Fruit fly (Drosophila melanogaster) whole organism, embryonic: ENCODE measurements around the gene RpL6.

Source experiments
- ATbp ChIP-seq: fragments of 200-800 bp; sonication (Bioruptor generic); optimal IDR thresholded peaks from 2 replicates; lab custom pipeline; 2017; ENCODE audit warnings: missing biosample characterization, mild to moderate bottlenecking, missing genetic modification characterization, missing genetic modification reagents
- C15 ChIP-seq: fragments of 200-800 bp; sonication (Bioruptor generic); IDR thresholded peaks from 3 replicates; pipeline ENCODE4 v1.3.6; 2022; ENCODE audit warnings: missing biosample characterization, missing genetic modification characterization
- CG11085 ChIP-seq: fragments of 200-800 bp; sonication (Bioruptor generic); IDR thresholded peaks from 2 replicates; pipeline ENCODE4 v1.3.6; 2022; ENCODE audit warnings: missing biosample characterization, missing genetic modification characterization
- CG12071 ChIP-seq: fragments of 200-800 bp; sonication (Bioruptor generic); optimal IDR thresholded peaks from 3 replicates; lab custom pipeline; 2018; ENCODE audit warnings: missing biosample characterization, mild to moderate bottlenecking, missing genetic modification characterization
- CG12155 ChIP-seq: fragments of 200-800 bp; sonication (Bioruptor generic); optimal IDR thresholded peaks from 3 replicates; lab custom pipeline; 2016; ENCODE audit warnings: missing biosample characterization, missing genetic modification characterization
- CG12659 ChIP-seq: fragments of 200-800 bp; sonication (Bioruptor generic); optimal IDR thresholded peaks from 3 replicates; lab custom pipeline; 2017; ENCODE audit warnings: mild to moderate bottlenecking, missing biosample characterization, missing genetic modification reagents, missing genetic modification characterization
- CG13287 ChIP-seq: fragments of 200-800 bp; sonication (Bioruptor generic); IDR thresholded peaks from 2 replicates; pipeline ENCODE4 v1.3.6; 2022; ENCODE audit warnings: missing biosample characterization, missing genetic modification characterization; ENCODE audit not compliant: partially characterized antibody
- CG13624 ChIP-seq: fragments of 200-800 bp; sonication (Bioruptor generic); optimal IDR thresholded peaks from 2 replicates; lab custom pipeline; 2016; ENCODE audit warnings: missing biosample characterization, missing genetic modification characterization
- CG14667 ChIP-seq: fragments of 200-800 bp; sonication (Bioruptor generic); IDR thresholded peaks from 2 replicates; pipeline ENCODE4 v1.3.6; 2022; ENCODE audit warnings: missing biosample characterization, missing genetic modification characterization
- CG1647 ChIP-seq: fragments of 200-800 bp; sonication (Bioruptor generic); optimal IDR thresholded peaks from 3 replicates; lab custom pipeline; 2016; ENCODE audit warnings: missing biosample characterization, missing genetic modification characterization
- CG17359 ChIP-seq: fragments of 200-800 bp; sonication (Bioruptor generic); optimal IDR thresholded peaks from 3 replicates; lab custom pipeline; 2018; ENCODE audit warnings: missing biosample characterization, mild to moderate bottlenecking, missing genetic modification characterization, moderate library complexity
- CG17802 ChIP-seq: fragments of 200-800 bp; sonication (Bioruptor generic); optimal IDR thresholded peaks from 2 replicates; lab custom pipeline; 2018; ENCODE audit warnings: missing biosample characterization, mild to moderate bottlenecking, missing genetic modification characterization, moderate library complexity
- CG2116 ChIP-seq: fragments of 200-800 bp; sonication (Bioruptor generic); optimal IDR thresholded peaks from 3 replicates; lab custom pipeline; 2018; ENCODE audit warnings: missing biosample characterization, mild to moderate bottlenecking, missing genetic modification characterization
- CG2712 ChIP-seq: fragments of 200-800 bp; optimal IDR thresholded peaks from 3 replicates; lab custom pipeline; 2019; ENCODE audit warnings: missing biosample characterization, mild to moderate bottlenecking, missing genetic modification characterization, moderate library complexity
- CG3838 ChIP-seq: fragments of 200-800 bp; sonication (Bioruptor generic); optimal IDR thresholded peaks from 3 replicates; lab custom pipeline; 2016; ENCODE audit warnings: missing biosample characterization, missing genetic modification characterization
- CG3995 ChIP-seq: fragments of 200-800 bp; sonication (Bioruptor generic); optimal IDR thresholded peaks from 3 replicates; lab custom pipeline; 2016; ENCODE audit warnings: missing biosample characterization, missing genetic modification characterization
- CG6254 ChIP-seq: fragments of 200-800 bp; sonication (Bioruptor generic); optimal IDR thresholded peaks from 3 replicates; lab custom pipeline; 2017; ENCODE audit warnings: mild to moderate bottlenecking, missing biosample characterization, missing genetic modification reagents, missing genetic modification characterization
- CG6791 ChIP-seq: fragments of 200-800 bp; sonication (Bioruptor generic); IDR thresholded peaks from 3 replicates; pipeline ENCODE4 v1.3.6; 2022; ENCODE audit warnings: missing biosample characterization, missing genetic modification characterization; ENCODE audit not compliant: partially characterized antibody
- CG7786 ChIP-seq: fragments of 200-800 bp; sonication (Bioruptor generic); optimal IDR thresholded peaks from 2 replicates; lab custom pipeline; 2016; ENCODE audit warnings: missing biosample characterization, missing genetic modification characterization
- CG8290 ChIP-seq, 3 experiments: fragments of 200-800 bp; sonication (Bioruptor generic); optimal IDR thresholded peaks; 2 replicates each; lab custom pipeline; 2016 to 2019; ENCODE audit warnings: missing biosample characterization in 3 of 3, missing genetic modification characterization in 3 of 3, mild to moderate bottlenecking in 2 of 3, moderate library complexity in 1 of 3
- CG8478 ChIP-seq: fragments of >200 bp; optimal IDR thresholded peaks from 2 replicates; lab custom pipeline; 2018
- CG8765 ChIP-seq: fragments of 200-800 bp; sonication (Bioruptor generic); IDR thresholded peaks from 2 replicates; pipeline ENCODE4 v1.3.6; 2022; ENCODE audit warnings: missing biosample characterization, missing genetic modification characterization
- CG9876 ChIP-seq: fragments of 200-800 bp; sonication (Bioruptor generic); optimal IDR thresholded peaks from 2 replicates; lab custom pipeline; 2016; ENCODE audit warnings: missing biosample characterization, missing genetic modification characterization
- E2f1 ChIP-seq: fragments of 200-800 bp; sonication (Bioruptor generic); IDR thresholded peaks from 2 replicates; pipeline ENCODE4 v1.3.6; 2022; ENCODE audit warnings: missing biosample characterization, missing genetic modification characterization
- HLHmδ ChIP-seq: fragments of 200-800 bp; sonication (Bioruptor generic); optimal IDR thresholded peaks from 2 replicates; lab custom pipeline; 2018; ENCODE audit warnings: missing biosample characterization, mild to moderate bottlenecking, missing genetic modification characterization, moderate library complexity
- Mrtf ChIP-seq: fragments of 200-800 bp; sonication (Bioruptor generic); IDR thresholded peaks from 3 replicates; pipeline ENCODE4 v1.3.6; 2022; ENCODE audit warnings: missing biosample characterization, missing genetic modification characterization
- Sry-δ ChIP-seq: fragments of 200-800 bp; sonication (Bioruptor generic); optimal IDR thresholded peaks from 2 replicates; lab custom pipeline; 2016; ENCODE audit warnings: missing biosample characterization, missing genetic modification characterization
- bab2 ChIP-seq: fragments of 200-800 bp; sonication (Bioruptor generic); optimal IDR thresholded peaks from 2 replicates; lab custom pipeline; 2016; ENCODE audit warnings: missing biosample characterization, missing genetic modification characterization
- bigmax ChIP-seq: fragments of 200-800 bp; sonication (Bioruptor generic); optimal IDR thresholded peaks from 2 replicates; lab custom pipeline; 2018; ENCODE audit warnings: missing biosample characterization, mild to moderate bottlenecking, missing genetic modification characterization
- caup ChIP-seq: fragments of 200-800 bp; sonication (Bioruptor generic); optimal IDR thresholded peaks from 3 replicates; lab custom pipeline; 2017; ENCODE audit warnings: missing biosample characterization, mild to moderate bottlenecking, missing genetic modification characterization, moderate library complexity; ENCODE audit not compliant: severe bottlenecking
- cg ChIP-seq: fragments of 200-800 bp; sonication (Bioruptor generic); optimal IDR thresholded peaks from 3 replicates; lab custom pipeline; 2019; ENCODE audit warnings: missing biosample characterization, mild to moderate bottlenecking, missing genetic modification characterization, moderate library complexity
- dati ChIP-seq: fragments of 200-800 bp; sonication (Bioruptor generic); IDR thresholded peaks from 2 replicates; pipeline ENCODE4 v1.3.6; 2022; ENCODE audit warnings: missing biosample characterization, missing genetic modification characterization
- dimm ChIP-seq: fragments of 200-800 bp; sonication (Bioruptor generic); IDR thresholded peaks from 2 replicates; pipeline ENCODE4 v1.3.6; 2022; ENCODE audit warnings: missing biosample characterization, missing genetic modification characterization
- dm ChIP-seq: fragments of 200-800 bp; sonication (Bioruptor generic); optimal IDR thresholded peaks from 3 replicates; lab custom pipeline; 2016; ENCODE audit warnings: missing biosample characterization, missing genetic modification characterization
- exex ChIP-seq: fragments of 200-800 bp; sonication (Bioruptor generic); optimal IDR thresholded peaks from 4 replicates; lab custom pipeline; 2018; ENCODE audit warnings: missing biosample characterization, mild to moderate bottlenecking, missing genetic modification characterization, moderate library complexity
- eyg ChIP-seq: fragments of 200-800 bp; sonication (Bioruptor generic); optimal IDR thresholded peaks from 3 replicates; lab custom pipeline; 2016; ENCODE audit warnings: missing biosample characterization, missing genetic modification characterization
- hb ChIP-seq: fragments of 200-800 bp; sonication (Bioruptor generic); IDR thresholded peaks from 3 replicates; pipeline ENCODE4 v1.3.6; 2022; ENCODE audit warnings: missing biosample characterization, missing genetic modification characterization; ENCODE audit not compliant: partially characterized antibody
- hkb ChIP-seq, 2 experiments: fragments of 200-800 bp in 1 of 2; fragments of >200 bp in 1 of 2; sonication (Bioruptor generic) in 1 of 2; IDR thresholded peaks in 1 of 2; optimal IDR thresholded peaks in 1 of 2; 2 replicates each; pipeline versions ENCODE4 v1.3.6 to Lab custom; 2017 to 2022; ENCODE audit warnings: missing biosample characterization in 1 of 2, missing genetic modification characterization in 1 of 2
- inv ChIP-seq: fragments of 200-800 bp; sonication (Bioruptor generic); IDR thresholded peaks from 2 replicates; pipeline ENCODE4 v1.3.6; 2022; ENCODE audit warnings: missing biosample characterization, missing genetic modification characterization; ENCODE audit not compliant: partially characterized antibody
- kni ChIP-seq: fragments of 200-800 bp; sonication (Bioruptor generic); optimal IDR thresholded peaks from 3 replicates; lab custom pipeline; 2017; ENCODE audit warnings: mild to moderate bottlenecking, missing biosample characterization, missing genetic modification reagents, missing genetic modification characterization
- phol ChIP-seq: fragments of 200-800 bp; sonication (Bioruptor generic); optimal IDR thresholded peaks from 3 replicates; lab custom pipeline; 2018; ENCODE audit warnings: missing biosample characterization, mild to moderate bottlenecking, missing genetic modification characterization, moderate library complexity
- sd ChIP-seq: fragments of 200-800 bp; sonication (Bioruptor generic); optimal IDR thresholded peaks from 3 replicates; lab custom pipeline; 2018; ENCODE audit warnings: missing biosample characterization, mild to moderate bottlenecking, missing genetic modification characterization, moderate library complexity
- so ChIP-seq: fragments of 200-800 bp; sonication (Bioruptor generic); IDR thresholded peaks from 3 replicates; pipeline ENCODE4 v1.3.6; 2022; ENCODE audit warnings: missing biosample characterization, missing genetic modification characterization
- ssp ChIP-seq: fragments of 200-800 bp; sonication (Bioruptor generic); IDR thresholded peaks from 2 replicates; pipeline ENCODE4 v1.3.6; 2022; ENCODE audit warnings: missing biosample characterization, missing genetic modification characterization
- tna ChIP-seq: fragments of 200-800 bp; sonication (Bioruptor generic); IDR thresholded peaks from 2 replicates; pipeline ENCODE4 v1.3.6; 2022; ENCODE audit warnings: missing biosample characterization, missing genetic modification characterization; ENCODE audit not compliant: partially characterized antibody
- trh ChIP-seq: fragments of 200-800 bp; sonication (Bioruptor generic); optimal IDR thresholded peaks from 2 replicates; lab custom pipeline; 2016; ENCODE audit warnings: missing biosample characterization, missing genetic modification characterization
- vfl ChIP-seq: fragments of 200-800 bp; sonication (Bioruptor generic); optimal IDR thresholded peaks from 2 replicates; lab custom pipeline; 2016; ENCODE audit warnings: missing biosample characterization, missing genetic modification characterization
- zen2 ChIP-seq: fragments of 200-800 bp; sonication (Bioruptor generic); IDR thresholded peaks from 3 replicates; pipeline ENCODE4 v1.3.6; 2022; ENCODE audit warnings: missing biosample characterization, missing genetic modification characterization; ENCODE audit not compliant: partially characterized antibody
- zf30C ChIP-seq: fragments of 200-800 bp; sonication (Bioruptor generic); optimal IDR thresholded peaks from 3 replicates; lab custom pipeline; 2018; ENCODE audit warnings: missing biosample characterization, mild to moderate bottlenecking, missing genetic modification characterization
- zfh1 ChIP-seq: fragments of 200-800 bp; sonication (Bioruptor generic); IDR thresholded peaks from 3 replicates; pipeline ENCODE4 v1.3.6; 2022; ENCODE audit warnings: missing biosample characterization, missing genetic modification characterization

The RpL6 gene

DNA sequence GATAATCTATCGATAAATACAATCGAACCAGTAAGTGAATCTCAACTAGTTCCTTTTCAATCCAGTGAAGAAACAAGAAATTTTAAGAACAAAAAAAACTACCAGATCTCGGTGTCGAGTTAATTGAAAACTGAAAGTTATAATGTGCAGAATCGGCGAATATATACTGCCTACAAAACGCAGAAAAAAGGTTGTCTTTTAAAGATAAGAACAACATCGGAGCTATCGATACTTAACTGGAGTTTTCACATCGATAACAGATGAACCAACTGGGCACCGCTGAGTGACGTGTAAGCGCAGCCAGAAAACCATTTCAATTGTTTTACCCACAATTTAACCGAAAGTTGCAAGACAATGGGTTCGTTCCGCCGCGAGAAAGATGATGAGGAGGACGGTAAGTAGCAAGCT is 24.1 kb downstream of the RpL6 start, which contains the start of gene gammaCOP (continued):
- TF ChIP-seq CG6791 (peak; percentile 78; the same call in 2 of the 3 replicates), CG6254 (no peak), trh (GFP tag; lab: Kevin White, UChicago) (no peak), CG12071 (no peak), dm (GFP tag; lab: Kevin White, UChicago) (no peak), CG2116 (GFP tag; lab: Kevin White, UChicago) (peak; percentile 89), CG1647 (GFP tag; lab: Kevin White, UChicago) (no peak), Mrtf (GFP tag; lab: Robert Waterston, UW) (no peak), CG17359 (tag; lab: Kevin White, UChicago) (no peak), CG12659 (GFP tag; lab: Kevin White, UChicago) (no peak), E2f1 (GFP tag; lab: Robert Waterston, UW) (no peak), CG3995 (no peak), zfh1 (no peak), CG17802 (tag; lab: Kevin White, UChicago) (no peak), ATbp (no peak), sd (no peak), bab2 (GFP tag; lab: Kevin White, UChicago) (peak; percentile 31), CG11085 (GFP tag; lab: Robert Waterston, UW) (no peak), hb (peak; percentile 80), CG13624 (peak; percentile 55), phol (tag; lab: Kevin White, UChicago) (no peak), ssp (GFP tag; lab: Robert Waterston, UW) (no peak), CG14667 (GFP tag; lab: Robert Waterston, UW) (no peak), CG7786 (GFP tag; lab: Kevin White, UChicago) (no peak), eyg (GFP tag; lab: Kevin White, UChicago) (peak; percentile 5), inv (GFP tag; lab: Robert Waterston, UW) (peak; percentile 85), CG8290 (GFP tag; optimal IDR thresholded peaks at IDR 0.05; lab: Kevin White, UChicago) (peak; percentile 21), CG8290 (tag; optimal IDR thresholded peaks at IDR 0.05; lab: Kevin White, UChicago) (no peak), CG12155 (no peak), CG3838 (GFP tag; lab: Kevin White, UChicago) (no peak), tna (GFP tag; lab: Robert Waterston, UW) (peak; percentile 91), CG13287 (GFP tag; lab: Robert Waterston, UW) (peak; percentile 98), CG8478 (no peak), dati (no peak), caup (GFP tag; lab: Kevin White, UChicago) (no peak), HLHmδ (GFP tag; lab: Kevin White, UChicago) (no peak), Sry-δ (GFP tag; lab: Kevin White, UChicago) (peak; percentile 83), CG8765 (GFP tag; lab: Robert Waterston, UW) (no peak), zen2 (GFP tag; lab: Robert Waterston, UW) (peak; percentile 82; the same call in 2 of the 3 replicates), C15 (GFP tag; lab: Robert Waterston, UW) (no peak), bigmax (GFP tag; lab: Kevin White, UChicago) (no peak), vfl (GFP tag; lab: Kevin White, UChicago) (no peak), CG9876 (no peak), hkb (optimal IDR thresholded peaks at IDR 0.05; lab: Kevin White, UChicago) (no peak), hkb (GFP tag; IDR thresholded peaks at IDR 0.05; lab: Robert Waterston, UW) (no peak), CG2712 (tag; lab: Kevin White, UChicago) (peak; percentile 36), so (GFP tag; lab: Robert Waterston, UW) (no peak), zf30C (GFP tag; lab: Kevin White, UChicago) (no peak), dimm (no peak), kni (GFP tag; lab: Kevin White, UChicago) (no peak), exex (no peak), cg (peak; percentile 25)
